Worm (Caenorhabditis elegans): ENCODE data around the gene lgc-23.

DNA sequence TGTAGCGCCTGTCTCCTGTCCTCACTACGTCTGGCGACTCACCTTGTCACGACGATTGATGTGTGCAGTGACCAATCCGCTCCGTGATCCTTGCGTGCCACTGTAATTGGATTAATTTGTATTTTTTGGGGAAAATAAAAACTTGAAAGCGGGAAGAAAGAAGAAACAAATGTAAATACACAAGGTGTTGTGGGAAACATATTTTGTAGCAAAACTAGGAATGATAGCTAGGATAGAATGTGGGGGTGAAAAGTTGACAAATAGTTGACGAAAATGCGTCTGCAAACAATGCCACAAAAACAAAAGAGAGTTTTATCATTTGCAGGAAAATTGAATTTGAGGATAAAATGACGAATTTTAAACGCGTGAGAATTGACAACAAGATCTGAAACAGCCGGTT lies 8.0 kb upstream of the lgc-23 start, which contains the start of gene B0198.3:
- TF ChIP-seq dao-5 (tag; optimal IDR thresholded peaks at IDR 0.05) = no peak
- TF ChIP-seq him-1 (tag; optimal IDR thresholded peaks at IDR 0.05) = no peak
- TF ChIP-seq W03F9.2 (tag; optimal IDR thresholded peaks at IDR 0.05) = no peak
